Worm (Caenorhabditis elegans) whole organism, mixed stage, embryonic: ENCODE measurements around the gene C45B11.8.

Experiments
- bed-3 ChIP-seq: fragments of 200-800 bp; sonication (Bioruptor generic); optimal IDR thresholded peaks from 3 replicates; lab custom pipeline; 2018; ENCODE audit warnings: mild to moderate bottlenecking, missing genetic modification characterization, moderate library complexity, missing compliant biosample characterization
- blmp-1 ChIP-seq: fragments of 150-350 bp; optimal IDR thresholded peaks from 2 replicates; lab custom pipeline; 2014; ENCODE audit warnings: missing biosample characterization, missing genetic modification characterization
- ceh-39 ChIP-seq: fragments of 150-350 bp; optimal IDR thresholded peaks from 2 replicates; lab custom pipeline; 2014; ENCODE audit warnings: missing biosample characterization, missing genetic modification characterization
- ceh-43 ChIP-seq: fragments of 200-800 bp; sonication (Bioruptor generic); optimal IDR thresholded peaks from 2 replicates; lab custom pipeline; 2018; ENCODE audit warnings: mild to moderate bottlenecking, missing genetic modification characterization, moderate library complexity, missing compliant biosample characterization
- ceh-83 ChIP-seq: fragments of 200-800 bp; sonication (Bioruptor generic); optimal IDR thresholded peaks from 2 replicates; lab custom pipeline; 2018; ENCODE audit warnings: mild to moderate bottlenecking, missing genetic modification characterization, missing compliant biosample characterization
- ces-1 ChIP-seq: fragments of 150-350 bp; optimal IDR thresholded peaks from 2 replicates; lab custom pipeline; 2014; ENCODE audit warnings: missing biosample characterization, missing genetic modification reagents, missing genetic modification characterization
- drap-1 ChIP-seq: fragments of 200-800 bp; sonication (Bioruptor generic); optimal IDR thresholded peaks from 3 replicates; lab custom pipeline; 2018; ENCODE audit warnings: mild to moderate bottlenecking, missing genetic modification characterization, missing compliant biosample characterization
- elt-1 ChIP-seq: sonication (generic microtip); optimal IDR thresholded peaks from 2 replicates; lab custom pipeline; 2017; ENCODE audit warnings: missing genetic modification characterization, mild to moderate bottlenecking, missing compliant biosample characterization, antibody characterized with exemption, moderate library complexity, borderline replicate concordance; ENCODE audit not compliant: insufficient read depth
- elt-3 ChIP-seq: fragments of 150-350 bp; optimal IDR thresholded peaks from 2 replicates; lab custom pipeline; 2014; ENCODE audit warnings: missing biosample characterization, missing genetic modification characterization
- flh-1 ChIP-seq: fragments of 200-800 bp; sonication (Bioruptor generic); optimal IDR thresholded peaks from 2 replicates; lab custom pipeline; 2018; ENCODE audit warnings: mild to moderate bottlenecking, missing genetic modification characterization, moderate library complexity, missing compliant biosample characterization
- ham-2 ChIP-seq: fragments of 200-800 bp; sonication (Bioruptor generic); optimal IDR thresholded peaks from 2 replicates; lab custom pipeline; 2018; ENCODE audit warnings: mild to moderate bottlenecking, missing genetic modification characterization, missing compliant biosample characterization
- hlh-1 ChIP-seq: fragments of 150-350 bp; optimal IDR thresholded peaks from 2 replicates; lab custom pipeline; 2014; ENCODE audit warnings: missing biosample characterization, missing genetic modification reagents, missing genetic modification characterization
- lin-13 ChIP-seq: fragments of 150-350 bp; optimal IDR thresholded peaks from 2 replicates; lab custom pipeline; 2014; ENCODE audit warnings: missing biosample characterization, missing genetic modification characterization
- lin-32 ChIP-seq: fragments of 200-800 bp; sonication (Bioruptor generic); optimal IDR thresholded peaks from 2 replicates; lab custom pipeline; 2018; ENCODE audit warnings: mild to moderate bottlenecking, missing genetic modification characterization, missing compliant biosample characterization
- lsy-2 ChIP-seq: fragments of 150-350 bp; optimal IDR thresholded peaks from 2 replicates; lab custom pipeline; 2014; ENCODE audit warnings: missing biosample characterization, missing genetic modification characterization
- mep-1 ChIP-seq: fragments of 150-350 bp; optimal IDR thresholded peaks from 2 replicates; lab custom pipeline; 2017; ENCODE audit warnings: missing biosample characterization, missing genetic modification reagents, missing genetic modification characterization, inconsistent platforms
- mls-2 ChIP-seq: sonication (generic microtip); optimal IDR thresholded peaks from 2 replicates; lab custom pipeline; 2016; ENCODE audit warnings: mild to moderate bottlenecking, missing genetic modification characterization, moderate library complexity, missing compliant biosample characterization
- nhr-12 ChIP-seq: fragments of 150-350 bp; optimal IDR thresholded peaks from 2 replicates; lab custom pipeline; 2014; ENCODE audit warnings: missing biosample characterization, missing genetic modification characterization
- nhr-2 ChIP-seq: fragments of 150-350 bp; optimal IDR thresholded peaks from 2 replicates; lab custom pipeline; 2014; ENCODE audit warnings: missing biosample characterization, missing genetic modification characterization
- nhr-237 ChIP-seq: fragments of 150-350 bp; optimal IDR thresholded peaks from 2 replicates; lab custom pipeline; 2014; ENCODE audit warnings: missing biosample characterization, missing genetic modification characterization
- nhr-28 ChIP-seq: fragments of 150-350 bp; optimal IDR thresholded peaks from 2 replicates; lab custom pipeline; 2014; ENCODE audit warnings: missing biosample characterization, missing genetic modification characterization
- nhr-76 ChIP-seq: sonication (generic microtip); optimal IDR thresholded peaks from 2 replicates; lab custom pipeline; 2017; ENCODE audit warnings: missing biosample characterization, missing genetic modification characterization
- pha-4 ChIP-seq: fragments of 150-350 bp; optimal IDR thresholded peaks from 2 replicates; lab custom pipeline; 2018; ENCODE audit warnings: missing biosample characterization, missing genetic modification reagents, missing genetic modification characterization
- sem-2 ChIP-seq: fragments of 200-800 bp; sonication (Bioruptor generic); optimal IDR thresholded peaks from 2 replicates; lab custom pipeline; 2018; ENCODE audit warnings: mild to moderate bottlenecking, missing genetic modification characterization, missing compliant biosample characterization
- sptf-1 ChIP-seq: sonication (generic microtip); optimal IDR thresholded peaks from 2 replicates; lab custom pipeline; 2017; ENCODE audit warnings: mild to moderate bottlenecking, missing genetic modification characterization, moderate library complexity, missing compliant biosample characterization
- tbx-8 ChIP-seq: fragments of 200-800 bp; sonication (Bioruptor generic); optimal IDR thresholded peaks from 2 replicates; lab custom pipeline; 2018; ENCODE audit warnings: mild to moderate bottlenecking, missing genetic modification characterization, moderate library complexity, missing compliant biosample characterization
- unc-120 ChIP-seq: sonication (generic microtip); optimal IDR thresholded peaks from 2 replicates; lab custom pipeline; 2017; ENCODE audit warnings: missing genetic modification characterization, missing compliant biosample characterization; ENCODE audit not compliant: poor library complexity, severe bottlenecking
- unc-39 ChIP-seq: fragments of 150-350 bp; optimal IDR thresholded peaks from 2 replicates; lab custom pipeline; 2014; ENCODE audit warnings: missing biosample characterization, missing genetic modification characterization
- unc-62 ChIP-seq: fragments of 150-350 bp; optimal IDR thresholded peaks from 2 replicates; lab custom pipeline; 2014; ENCODE audit warnings: missing biosample characterization, missing genetic modification reagents, missing genetic modification characterization
- zip-8 ChIP-seq: fragments of 150-350 bp; optimal IDR thresholded peaks from 2 replicates; lab custom pipeline; 2014; ENCODE audit warnings: missing biosample characterization, missing genetic modification characterization
- ztf-11 ChIP-seq: fragments of 150-350 bp; optimal IDR thresholded peaks from 2 replicates; lab custom pipeline; 2014; ENCODE audit warnings: missing biosample characterization, missing genetic modification characterization

The C45B11.8 gene

DNA sequence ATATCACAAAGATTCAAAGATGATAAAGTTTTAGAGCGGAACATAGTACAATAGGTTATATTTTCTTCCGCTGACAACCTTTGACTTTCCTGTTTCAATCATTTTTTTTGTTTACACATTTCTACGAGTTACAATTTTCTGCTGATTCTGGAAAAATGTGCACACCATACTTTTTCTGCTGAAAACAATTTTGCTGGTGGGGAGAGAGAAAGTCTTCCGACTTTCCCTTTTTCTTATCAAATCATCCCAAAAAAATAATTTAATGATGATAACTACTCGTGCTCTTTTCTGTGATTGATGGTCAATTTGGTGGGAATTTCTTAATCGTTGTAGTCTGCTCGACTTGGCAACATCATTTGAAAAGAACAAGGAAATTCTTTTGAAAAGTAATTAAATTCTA is 32.9 kb upstream of the C45B11.8 start:
- TF ChIP-seq ces-1: no peak
- TF ChIP-seq unc-62: no peak
- no peak for TF ChIP-seq hlh-1 (tag; lab: Kevin White, UChicago)
- no peak for TF ChIP-seq ztf-11 (tag; lab: Kevin White, UChicago)
- TF ChIP-seq pha-4 (tag; lab: Kevin White, UChicago): no peak
- no peak for TF ChIP-seq lin-13 (tag; lab: Kevin White, UChicago)
- TF ChIP-seq nhr-2 (tag; lab: Kevin White, UChicago): no peak
- TF ChIP-seq bed-3 (GFP tag; lab: Kevin White, UChicago): no peak
- TF ChIP-seq ceh-43: no peak
- no peak for TF ChIP-seq drap-1 (GFP tag; lab: Kevin White, UChicago)
- TF ChIP-seq ceh-83 (GFP tag; lab: Kevin White, UChicago): no peak
- no peak for TF ChIP-seq lin-32 (GFP tag; lab: Kevin White, UChicago)
- TF ChIP-seq zip-8: no peak
- no peak for TF ChIP-seq ham-2 (GFP tag; lab: Kevin White, UChicago)
- no peak for TF ChIP-seq mls-2 (tag; lab: Kevin White, UChicago)

DNA sequence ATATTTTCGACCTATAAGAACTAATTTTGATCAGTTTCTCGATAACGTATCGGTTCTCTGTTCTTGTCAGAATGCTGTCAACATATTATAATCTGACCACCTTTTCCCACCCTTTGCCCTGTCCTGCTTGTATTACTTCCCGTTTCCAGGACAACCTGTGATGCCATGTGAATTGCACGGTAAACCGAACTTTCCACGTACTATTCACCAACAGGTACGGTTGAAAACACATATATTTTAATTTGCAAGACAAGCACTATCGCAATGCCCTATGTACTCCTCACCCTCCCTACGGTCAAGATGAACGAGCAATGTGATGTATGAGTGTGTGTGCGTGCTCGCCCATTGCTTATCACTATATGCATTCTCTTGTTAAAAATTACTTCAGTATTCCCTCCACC is 31.4 kb upstream of the C45B11.8 start:
- no peak for TF ChIP-seq mls-2 (tag; lab: Kevin White, UChicago)
- no peak for TF ChIP-seq lsy-2 (tag; lab: Kevin White, UChicago)
- no peak for TF ChIP-seq zip-8
- no peak for TF ChIP-seq ceh-83 (GFP tag; lab: Kevin White, UChicago)
- no peak for TF ChIP-seq tbx-8
- no peak for TF ChIP-seq pha-4 (tag; lab: Kevin White, UChicago)
- no peak for TF ChIP-seq unc-120 (tag; lab: Kevin White, UChicago)
- no peak for TF ChIP-seq elt-3
- TF ChIP-seq blmp-1: no peak
- TF ChIP-seq nhr-237 (tag; lab: Kevin White, UChicago): no peak
- TF ChIP-seq nhr-12 (tag; lab: Kevin White, UChicago): no peak
- TF ChIP-seq ceh-39: no peak
- no peak for TF ChIP-seq nhr-2 (tag; lab: Kevin White, UChicago)
- TF ChIP-seq sptf-1 (tag; lab: Kevin White, UChicago): no peak
- TF ChIP-seq ceh-43: no peak
- TF ChIP-seq flh-1 (GFP tag; lab: Kevin White, UChicago): no peak
- TF ChIP-seq sem-2 (GFP tag; lab: Kevin White, UChicago): no peak
- TF ChIP-seq nhr-28 (tag; lab: Kevin White, UChicago): no peak

- TF ChIP-seq ceh-39 (no peak), ztf-11 (tag; lab: Kevin White, UChicago) (no peak), tbx-8 (no peak), lin-32 (GFP tag; lab: Kevin White, UChicago) (no peak), blmp-1 (no peak), nhr-12 (tag; lab: Kevin White, UChicago) (no peak), unc-62 (no peak), lin-13 (tag; lab: Kevin White, UChicago) (no peak), nhr-76 (tag; lab: Kevin White, UChicago) (no peak), bed-3 (GFP tag; lab: Kevin White, UChicago) (no peak), ces-1 (no peak), unc-39 (tag; lab: Kevin White, UChicago) (no peak)
- TF ChIP-seq, all 35 proteins: peak for 0
Measured at ce11 chrV:11010768-11011167, 29.8 kb upstream of the C45B11.8 start.

DNA sequence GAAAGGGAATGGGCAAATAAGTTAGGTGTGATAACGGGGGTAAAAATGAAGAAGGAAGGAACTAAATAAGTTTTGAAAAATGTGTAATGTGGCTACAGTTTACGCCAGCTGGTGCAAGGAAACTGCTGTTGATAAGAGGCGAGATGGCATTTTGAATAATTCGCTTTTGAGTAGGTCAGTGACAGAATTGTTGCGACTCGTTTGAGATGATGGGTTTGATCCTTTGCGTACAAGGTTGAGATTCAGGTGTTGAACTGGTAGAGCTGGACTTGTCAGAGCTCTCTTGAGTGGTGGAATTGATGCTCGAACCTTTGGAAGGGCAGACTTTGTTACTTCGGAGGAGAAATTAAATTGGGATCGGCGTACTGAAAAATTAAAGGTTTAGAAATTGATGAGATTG is 28.8 kb upstream of the C45B11.8 start:
- TF ChIP-seq elt-3: no peak
- no peak for TF ChIP-seq sptf-1 (tag; lab: Kevin White, UChicago)
- TF ChIP-seq elt-1 (tag; lab: Kevin White, UChicago): no peak
- TF ChIP-seq unc-62: no peak
- TF ChIP-seq pha-4 (tag; lab: Kevin White, UChicago): no peak
- no peak for TF ChIP-seq zip-8
- TF ChIP-seq sem-2 (GFP tag; lab: Kevin White, UChicago): no peak
- no peak for TF ChIP-seq ceh-43
- TF ChIP-seq hlh-1 (tag; lab: Kevin White, UChicago): no peak
- no peak for TF ChIP-seq ceh-39
- no peak for TF ChIP-seq unc-120 (tag; lab: Kevin White, UChicago)
- TF ChIP-seq nhr-237 (tag; lab: Kevin White, UChicago): no peak
- no peak for TF ChIP-seq ham-2 (GFP tag; lab: Kevin White, UChicago)
- TF ChIP-seq ceh-83 (GFP tag; lab: Kevin White, UChicago): no peak
- no peak for TF ChIP-seq ztf-11 (tag; lab: Kevin White, UChicago)
- no peak for TF ChIP-seq mls-2 (tag; lab: Kevin White, UChicago)
- TF ChIP-seq lin-13 (tag; lab: Kevin White, UChicago): no peak
- TF ChIP-seq tbx-8: no peak
- no peak for TF ChIP-seq mep-1 (tag; lab: Kevin White, UChicago)
